Fruit fly (Drosophila melanogaster): ENCODE measurements around the gene CG5282.
A peak's percentile ranks its signal among the peaks of the same experiment; 100 is the strongest.

Gene CG5282

dm6 chr3L:20436069-20436468 is 10.2 kb upstream of the CG5282 start, which contains the start of the genes mRpL15 and CtIP (continued):
- TF ChIP-seq jumu (GFP tag; optimal IDR thresholded peaks at IDR 0.05) (no peak), MBD-R2 (GFP tag; IDR thresholded peaks at IDR 0.05) (peak; percentile 86), Sry-δ (GFP tag; optimal IDR thresholded peaks at IDR 0.05) (peak; percentile 39), Bdp1 (GFP tag; optimal IDR thresholded peaks at IDR 0.05) (no peak), sc (optimal IDR thresholded peaks at IDR 0.05) (no peak), sc (GFP tag; optimal IDR thresholded peaks at IDR 0.05) (no peak), sr (GFP tag; IDR thresholded peaks at IDR 0.05) (no peak), CG4617 (GFP tag; optimal IDR thresholded peaks at IDR 0.05; ENCODE audit: borderline replicate concordance) (peak; percentile 87), CG17829 (tag; optimal IDR thresholded peaks at IDR 0.05) (peak; percentile 24), Trl (optimal IDR thresholded peaks at IDR 0.05) (no peak), Trl (GFP tag; optimal IDR thresholded peaks at IDR 0.05) (no peak), cad (GFP tag; optimal IDR thresholded peaks at IDR 0.05) (no peak), jigr1 (GFP tag; IDR thresholded peaks at IDR 0.05) (no peak), Dip2 (GFP tag; IDR thresholded peaks at IDR 0.05) (no peak), nerfin-1 (tag; optimal IDR thresholded peaks at IDR 0.05) (no peak), dimm (GFP tag; IDR thresholded peaks at IDR 0.05) (no peak)

DNA sequence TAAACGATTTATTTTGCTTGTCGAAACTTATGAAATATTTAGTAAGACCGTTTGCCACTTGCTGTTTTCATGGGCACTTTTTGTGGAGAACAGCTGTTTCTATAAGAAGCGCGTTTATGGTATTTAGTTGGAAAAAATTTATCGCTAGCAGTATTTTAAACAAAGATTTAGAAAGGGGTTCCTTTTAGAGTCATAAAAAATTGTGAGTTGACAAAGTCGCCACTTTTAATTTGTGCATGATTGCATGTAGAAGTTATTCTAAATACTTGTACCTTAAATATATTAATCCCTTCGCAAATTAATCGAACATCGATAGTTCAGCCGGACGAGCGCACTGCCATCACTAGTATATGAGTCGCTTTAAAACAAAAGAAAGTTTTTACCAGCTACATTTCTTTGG is 6.4 kb upstream of the CG5282 start, which contains the start of the genes Las and Psn:
Gene Las, minus strand, starts transcription at position 65 of the 400 bp plus-strand sequence.
Gene Psn, plus strand, starts transcription at position 172 of the 400 bp plus-strand sequence.
- peak; percentile 49 for TF ChIP-seq CG2712 (tag; optimal IDR thresholded peaks at IDR 0.05)
- no peak for TF ChIP-seq sr (GFP tag; IDR thresholded peaks at IDR 0.05)
- no peak for TF ChIP-seq slou (GFP tag; optimal IDR thresholded peaks at IDR 0.05)
- peak; percentile 27 for TF ChIP-seq zfh2 (GFP tag; optimal IDR thresholded peaks at IDR 0.05)
- no peak for TF ChIP-seq Blimp-1 (GFP tag; optimal IDR thresholded peaks at IDR 0.05)
- no peak for TF ChIP-seq Nf-YC (tag; optimal IDR thresholded peaks at IDR 0.05)
- no peak for TF ChIP-seq Six4 (GFP tag; optimal IDR thresholded peaks at IDR 0.05)
- TF ChIP-seq CG9797 (GFP tag; optimal IDR thresholded peaks at IDR 0.05) = peak; percentile 65
- no peak for TF ChIP-seq CG33557 (GFP tag; optimal IDR thresholded peaks at IDR 0.05)
- no peak for TF ChIP-seq tap (tag; optimal IDR thresholded peaks at IDR 0.05)
- TF ChIP-seq Ets97D (GFP tag; optimal IDR thresholded peaks at IDR 0.05) = peak; percentile 51
- no peak for TF ChIP-seq CG16815 (GFP tag; optimal IDR thresholded peaks at IDR 0.05)
- peak; percentile 55; the same call in 1 of the 3 replicates for TF ChIP-seq vnd (GFP tag; IDR thresholded peaks at IDR 0.05; ENCODE audit: partially characterized antibody)
- peak; percentile 76 for TF ChIP-seq BEAF-32 (GFP tag; optimal IDR thresholded peaks at IDR 0.05)
- peak; percentile 3 for TF ChIP-seq Hmx (GFP tag; optimal IDR thresholded peaks at IDR 0.05)
- peak; percentile 28 to 76 for TF ChIP-seq Pdp1 (GFP tag; optimal IDR thresholded peaks at IDR 0.05)
- no peak for TF ChIP-seq disco-r (GFP tag; optimal IDR thresholded peaks at IDR 0.05)
- TF ChIP-seq CG17829 (tag; optimal IDR thresholded peaks at IDR 0.05) = peak; percentile 43
- TF ChIP-seq E2f2 (GFP tag; IDR thresholded peaks at IDR 0.05) = peak; percentile 73
- TF ChIP-seq CG18262 (tag; optimal IDR thresholded peaks at IDR 0.05) = no peak
- TF ChIP-seq ro (GFP tag; IDR thresholded peaks at IDR 0.05) = no peak
- peak; percentile 60 for TF ChIP-seq MBD-R2 (GFP tag; IDR thresholded peaks at IDR 0.05)
- no peak for TF ChIP-seq rib (GFP tag; IDR thresholded peaks at IDR 0.05)
- no peak for TF ChIP-seq bowl (GFP tag; IDR thresholded peaks at IDR 0.05)
- TF ChIP-seq pita (GFP tag; optimal IDR thresholded peaks at IDR 0.05) = no peak
- TF ChIP-seq CG10267 (tag; optimal IDR thresholded peaks at IDR 0.05) = peak; percentile 62
- TF ChIP-seq CG34376 (GFP tag; optimal IDR thresholded peaks at IDR 0.05) = peak; percentile 9
- TF ChIP-seq CG17186 (GFP tag; optimal IDR thresholded peaks at IDR 0.05) = peak; percentile 62
- TF ChIP-seq Opbp (GFP tag; IDR thresholded peaks at IDR 0.05; ENCODE audit: partially characterized antibody) = no peak
- peak; percentile 36 for TF ChIP-seq phol (tag; optimal IDR thresholded peaks at IDR 0.05)
- no peak for TF ChIP-seq stc (GFP tag; IDR thresholded peaks at IDR 0.05)
- TF ChIP-seq CG31388 (GFP tag; optimal IDR thresholded peaks at IDR 0.05) = no peak
- TF ChIP-seq Taf1 (GFP tag; IDR thresholded peaks at IDR 0.05) = no peak
- TF ChIP-seq Atf6 (GFP tag; IDR thresholded peaks at IDR 0.05) = no peak
- peak; percentile 34 for TF ChIP-seq Bteb2 (GFP tag; optimal IDR thresholded peaks at IDR 0.05)
- no peak for TF ChIP-seq yki (optimal IDR thresholded peaks at IDR 0.05)
- no peak for TF ChIP-seq eve (GFP tag; optimal IDR thresholded peaks at IDR 0.05)
- no peak for TF ChIP-seq CG1233 (GFP tag; optimal IDR thresholded peaks at IDR 0.05)
- TF ChIP-seq CG14860 (GFP tag; IDR thresholded peaks at IDR 0.05; ENCODE audit: partially characterized antibody) = peak; percentile 50; the same call in 2 of the 3 replicates

Data from whole organism, embryonic.